Worm (Caenorhabditis elegans) whole organism, midembryonic: ENCODE measurements around the gene plst-1.
"Not testable (repeated sequence)": the region's sequence is repeated elsewhere in the genome, so short reads cannot be mapped to it uniquely, and the experiment has no call there.

Experiments used
- T22C8.4 ChIP-seq: fragments of 200-800 bp; sonication (Bioruptor generic); IDR thresholded peaks from 2 replicates; pipeline ENCODE4 v1.3.6; 2022; ENCODE audit warnings: missing genetic modification characterization, missing compliant biosample characterization
- cog-1 ChIP-seq: sonication (generic microtip); optimal IDR thresholded peaks from 2 replicates; lab custom pipeline; 2016; ENCODE audit warnings: missing genetic modification characterization, missing compliant biosample characterization
- flt-1 ChIP-seq: fragments of 200-800 bp; sonication (Bioruptor generic); IDR thresholded peaks from 2 replicates; pipeline ENCODE4 v1.3.6; 2022; ENCODE audit warnings: missing genetic modification characterization, missing compliant biosample characterization
- klf-2 ChIP-seq: fragments of 200-800 bp; sonication (Bioruptor generic); conservative IDR thresholded peaks from 2 replicates; pipeline ENCODE4 v1.3.6; 2022; ENCODE audit warnings: missing genetic modification reagents, missing genetic modification characterization, missing compliant biosample characterization
- med-1 ChIP-seq: sonication (generic microtip); optimal IDR thresholded peaks from 2 replicates; lab custom pipeline; 2017; ENCODE audit warnings: missing genetic modification characterization, mild to moderate bottlenecking, missing compliant biosample characterization, antibody characterized with exemption, missing genetic modification reagents; ENCODE audit not compliant: insufficient read depth
- ref-1 ChIP-seq: fragments of 200-800 bp; sonication (Bioruptor generic); conservative IDR thresholded peaks from 2 replicates; pipeline ENCODE4 v1.3.6; 2022; ENCODE audit warnings: missing genetic modification reagents, missing genetic modification characterization, missing compliant biosample characterization
- tab-1 ChIP-seq: fragments of 200-800 bp; sonication (Bioruptor generic); IDR thresholded peaks from 2 replicates; pipeline ENCODE4 v1.3.6; 2022; ENCODE audit warnings: missing genetic modification characterization, missing compliant biosample characterization
- ztf-23 ChIP-seq: fragments of 200-800 bp; sonication (Bioruptor generic); IDR thresholded peaks from 2 replicates; pipeline ENCODE4 v1.3.6; 2022; ENCODE audit warnings: missing genetic modification reagents, missing genetic modification characterization, missing compliant biosample characterization
- ztf-29 ChIP-seq: fragments of 200-800 bp; sonication (Bioruptor generic); IDR thresholded peaks from 2 replicates; pipeline ENCODE4 v1.3.6; 2022; ENCODE audit warnings: missing genetic modification reagents, missing genetic modification characterization, missing compliant biosample characterization

DNA sequence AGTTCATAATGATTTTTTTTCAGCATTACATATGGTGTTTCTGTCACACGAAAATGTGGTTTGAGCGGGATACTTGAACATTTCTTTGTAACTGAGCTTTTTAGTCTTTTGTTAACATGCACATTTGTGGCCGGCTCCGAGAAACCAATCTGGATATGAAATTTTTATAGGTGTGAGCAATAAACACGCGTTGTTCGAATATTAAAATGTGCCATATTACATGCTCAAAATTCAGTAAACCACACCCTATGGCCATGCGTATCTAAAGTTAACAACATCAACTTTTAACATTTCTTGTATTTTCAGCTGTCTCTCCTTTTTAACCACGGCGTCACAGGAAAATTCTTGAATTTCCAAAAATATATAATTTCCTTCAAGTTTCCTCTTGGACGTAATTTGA is 51.4 kb downstream of the plst-1 start, which contains the start of gene F58F6.6:
- TF ChIP-seq T22C8.4 (GFP tag; lab: Robert Waterston, UW); flt-1 (GFP tag; lab: Robert Waterston, UW); klf-2 (GFP tag; lab: Robert Waterston, UW); med-1 (GFP tag; lab: Kevin White, UChicago); cog-1; ztf-29 (GFP tag; lab: Robert Waterston, UW); tab-1; ztf-23 (GFP tag; lab: Robert Waterston, UW); ref-1 (GFP tag; lab: Robert Waterston, UW): not testable (repeated sequence)
